Worm (Caenorhabditis elegans): Measurements from ENCODE around the gene dnj-14.

Gene dnj-14

ce11 chrX:4711698-4712329, at the start of gene dnj-14, which contains the start of gene glit-1 (continued):
- TF ChIP-seq lir-1 (GFP tag; conservative IDR thresholded peaks at IDR 0.05): peak; percentile 36; the same call in 1 of the 2 replicates
- TF ChIP-seq mes-4 (tag; optimal IDR thresholded peaks at IDR 0.05): no peak
- no peak for TF ChIP-seq C17E4.6 (GFP tag; IDR thresholded peaks at IDR 0.05)
- TF ChIP-seq ceh-100 (GFP tag; IDR thresholded peaks at IDR 0.05): no peak
- TF ChIP-seq nfya-1 (tag; optimal IDR thresholded peaks at IDR 0.05; ENCODE audit: borderline replicate concordance, insufficient read depth): no peak
- TF ChIP-seq hmg-1.2 (GFP tag; IDR thresholded peaks at IDR 0.05): peak; percentile 71
- TF ChIP-seq nfya-2 (GFP tag; IDR thresholded peaks at IDR 0.05): no peak
- TF ChIP-seq ama-1 (optimal IDR thresholded peaks at IDR 0.05): no peak
- TF ChIP-seq ama-1 (GFP tag; optimal IDR thresholded peaks at IDR 0.05): no peak
- peak; percentile 89 for TF ChIP-seq mcd-1 (GFP tag; IDR thresholded peaks at IDR 0.05)
- TF ChIP-seq ztf-22 (GFP tag; optimal IDR thresholded peaks at IDR 0.05): peak; percentile 19
- TF ChIP-seq tbx-9 (tag; optimal IDR thresholded peaks at IDR 0.05; ENCODE audit: borderline replicate concordance): no peak
- TF ChIP-seq B0336.3 (GFP tag; IDR thresholded peaks at IDR 0.05): peak; percentile 77
- peak; percentile 31 for TF ChIP-seq efl-1 (GFP tag; optimal IDR thresholded peaks at IDR 0.05)
- TF ChIP-seq nfyb-1 (GFP tag; IDR thresholded peaks at IDR 0.05): peak; percentile 82
- peak; percentile 91 for TF ChIP-seq dox-1 (GFP tag; IDR thresholded peaks at IDR 0.05)
- TF ChIP-seq lsy-27 (tag; optimal IDR thresholded peaks at IDR 0.05; ENCODE audit: borderline replicate concordance, insufficient read depth): no peak
- TF ChIP-seq aptf-3 (GFP tag; IDR thresholded peaks at IDR 0.05): no peak
- TF ChIP-seq nhr-80 (tag; optimal IDR thresholded peaks at IDR 0.05): peak; percentile 98
- no peak for TF ChIP-seq dpl-1 (GFP tag; optimal IDR thresholded peaks at IDR 0.05)
- peak; percentile 96 for TF ChIP-seq zfh-2 (GFP tag; conservative IDR thresholded peaks at IDR 0.05)
- peak; percentile 74 to 80 for TF ChIP-seq let-607 (tag; optimal IDR thresholded peaks at IDR 0.05)
- TF ChIP-seq ZK185.1 (tag; optimal IDR thresholded peaks at IDR 0.05; ENCODE audit: poor library complexity, severe bottlenecking): peak; percentile 53
- no peak for TF ChIP-seq ccch-3 (GFP tag; optimal IDR thresholded peaks at IDR 0.05)
- no peak for TF ChIP-seq C06A6.2 (GFP tag; conservative IDR thresholded peaks at IDR 0.05)
- no peak for TF ChIP-seq B0019.2 (GFP tag; conservative IDR thresholded peaks at IDR 0.05)
- TF ChIP-seq tbp1 (GFP tag; optimal IDR thresholded peaks at IDR 0.05): peak; percentile 63
- TF ChIP-seq F22D6.2 (tag; optimal IDR thresholded peaks at IDR 0.05): no peak
- TF ChIP-seq lag-1 (GFP tag; IDR thresholded peaks at IDR 0.05): no peak
- TF ChIP-seq him-1 (tag; optimal IDR thresholded peaks at IDR 0.05): no peak
- 0 out of 2 replicates have a peak, but pooled peaks have one; percentile 35 for TF ChIP-seq Y53G8AR.9 (GFP tag; conservative IDR thresholded peaks at IDR 0.05)
- peak; percentile 58 for TF ChIP-seq atf-7 (tag; optimal IDR thresholded peaks at IDR 0.05)
- TF ChIP-seq K11D2.4 (GFP tag; IDR thresholded peaks at IDR 0.05): peak; percentile 62; the same call in 1 of the 2 replicates
- TF ChIP-seq Y79H2A.3 (GFP tag; conservative IDR thresholded peaks at IDR 0.05): no peak
- TF ChIP-seq F33H1.4 (GFP tag; IDR thresholded peaks at IDR 0.05): peak; percentile 79
- no peak for TF ChIP-seq aptf-2 (GFP tag; conservative IDR thresholded peaks at IDR 0.05)
- no peak for TF ChIP-seq mel-28 (tag; optimal IDR thresholded peaks at IDR 0.05; ENCODE audit: borderline replicate concordance)
- TF ChIP-seq F49E8.2 (tag; optimal IDR thresholded peaks at IDR 0.05; ENCODE audit: insufficient read depth): no peak
- no peak for TF ChIP-seq madf-6 (GFP tag; IDR thresholded peaks at IDR 0.05)
- no peak for TF ChIP-seq ceh-91 (GFP tag; IDR thresholded peaks at IDR 0.05)
- no peak for TF ChIP-seq ztf-3 (GFP tag; optimal IDR thresholded peaks at IDR 0.05)
- TF ChIP-seq snpc-1.3 (tag; optimal IDR thresholded peaks at IDR 0.05; ENCODE audit: insufficient read depth): peak; percentile 4
- TF ChIP-seq madf-8 (GFP tag; conservative IDR thresholded peaks at IDR 0.05): no peak
- 0 out of 2 replicates have a peak, but pooled peaks have one; percentile 11 for TF ChIP-seq attf-3 (GFP tag; conservative IDR thresholded peaks at IDR 0.05)
- no peak for TF ChIP-seq F39B2.1 (GFP tag; IDR thresholded peaks at IDR 0.05)
- no peak for TF ChIP-seq F37B4.10 (GFP tag; IDR thresholded peaks at IDR 0.05)
- TF ChIP-seq Y95B8A.8 (GFP tag; IDR thresholded peaks at IDR 0.05): 0 out of 2 replicates have a peak, but pooled peaks have one; percentile 35

Data from whole organism, young adult.